Fruit fly (Drosophila melanogaster) whole organism, embryonic: ENCODE data around the gene dbe.

Experiments used
- Abd-B ChIP-seq: fragments of 200-800 bp; sonication (Bioruptor generic); optimal IDR thresholded peaks from 2 replicates; lab custom pipeline; 2018; ENCODE audit warnings: missing biosample characterization, mild to moderate bottlenecking, missing genetic modification characterization, moderate library complexity
- Adf1 ChIP-seq: fragments of 200-800 bp; sonication (Bioruptor generic); IDR thresholded peaks from 2 replicates; pipeline ENCODE4 v1.3.6; 2022; ENCODE audit warnings: missing biosample characterization, missing genetic modification characterization
- B-H2 ChIP-seq: fragments of 200-800 bp; sonication (Bioruptor generic); optimal IDR thresholded peaks from 2 replicates; lab custom pipeline; 2018; ENCODE audit warnings: missing biosample characterization, mild to moderate bottlenecking, missing genetic modification characterization
- Bteb2 ChIP-seq: fragments of 200-800 bp; sonication (Bioruptor generic); optimal IDR thresholded peaks from 2 replicates; lab custom pipeline; 2016; ENCODE audit warnings: missing biosample characterization, missing genetic modification characterization
- C15 ChIP-seq: fragments of 200-800 bp; sonication (Bioruptor generic); IDR thresholded peaks from 3 replicates; pipeline ENCODE4 v1.3.6; 2022; ENCODE audit warnings: missing biosample characterization, missing genetic modification characterization
- CG11085 ChIP-seq: fragments of 200-800 bp; sonication (Bioruptor generic); IDR thresholded peaks from 2 replicates; pipeline ENCODE4 v1.3.6; 2022; ENCODE audit warnings: missing biosample characterization, missing genetic modification characterization
- CG11247 ChIP-seq: fragments of 200-800 bp; sonication (Bioruptor generic); IDR thresholded peaks from 2 replicates; pipeline ENCODE4 v1.3.6; 2022; ENCODE audit warnings: missing biosample characterization, missing genetic modification characterization
- CG11456 ChIP-seq: fragments of 200-800 bp; sonication (Bioruptor generic); IDR thresholded peaks from 3 replicates; pipeline ENCODE4 v1.3.6; 2022; ENCODE audit warnings: missing biosample characterization, missing genetic modification characterization
- CG12769 ChIP-seq: fragments of 200-800 bp; sonication (Bioruptor generic); optimal IDR thresholded peaks from 2 replicates; lab custom pipeline; 2019; ENCODE audit warnings: missing biosample characterization, mild to moderate bottlenecking, missing genetic modification characterization, moderate library complexity
- CG14667 ChIP-seq: fragments of 200-800 bp; sonication (Bioruptor generic); IDR thresholded peaks from 2 replicates; pipeline ENCODE4 v1.3.6; 2022; ENCODE audit warnings: missing biosample characterization, missing genetic modification characterization
- CG15514 ChIP-seq: fragments of 200-800 bp; sonication (Bioruptor generic); optimal IDR thresholded peaks from 3 replicates; lab custom pipeline; 2017; ENCODE audit warnings: missing biosample characterization, missing genetic modification characterization, mild to moderate bottlenecking, moderate library complexity, missing genetic modification reagents
- CG1603 ChIP-seq: fragments of 200-800 bp; sonication (Bioruptor generic); optimal IDR thresholded peaks from 2 replicates; lab custom pipeline; 2019; ENCODE audit warnings: missing biosample characterization, mild to moderate bottlenecking, missing genetic modification characterization, moderate library complexity
- CG1647 ChIP-seq: fragments of 200-800 bp; sonication (Bioruptor generic); optimal IDR thresholded peaks from 3 replicates; lab custom pipeline; 2016; ENCODE audit warnings: missing biosample characterization, missing genetic modification characterization
- CG17612 ChIP-seq: fragments of 200-800 bp; sonication (Bioruptor generic); IDR thresholded peaks from 2 replicates; pipeline ENCODE4 v1.3.6; 2022; ENCODE audit warnings: missing biosample characterization, missing genetic modification characterization
- CG1792 ChIP-seq: fragments of 200-800 bp; sonication (Bioruptor generic); optimal IDR thresholded peaks from 2 replicates; lab custom pipeline; 2016; ENCODE audit warnings: missing biosample characterization, missing genetic modification characterization
- CG33557 ChIP-seq: fragments of 200-800 bp; sonication (Bioruptor generic); optimal IDR thresholded peaks from 2 replicates; lab custom pipeline; 2019; ENCODE audit warnings: missing biosample characterization, mild to moderate bottlenecking, missing genetic modification characterization, moderate library complexity
- CG3407 ChIP-seq: fragments of 200-800 bp; sonication (Bioruptor generic); optimal IDR thresholded peaks from 2 replicates; lab custom pipeline; 2018; ENCODE audit warnings: missing biosample characterization, mild to moderate bottlenecking, missing genetic modification characterization
- CG34376 ChIP-seq: fragments of 200-800 bp; sonication (Bioruptor generic); optimal IDR thresholded peaks from 2 replicates; lab custom pipeline; 2018; ENCODE audit warnings: missing biosample characterization, mild to moderate bottlenecking, missing genetic modification characterization
- CG3995 ChIP-seq: fragments of 200-800 bp; sonication (Bioruptor generic); optimal IDR thresholded peaks from 3 replicates; lab custom pipeline; 2016; ENCODE audit warnings: missing biosample characterization, missing genetic modification characterization
- CG5953 ChIP-seq: fragments of 200-800 bp; sonication (Bioruptor generic); IDR thresholded peaks from 2 replicates; pipeline ENCODE4 v1.3.6; 2022; ENCODE audit warnings: missing biosample characterization, missing genetic modification characterization
- CG6791 ChIP-seq: fragments of 200-800 bp; sonication (Bioruptor generic); IDR thresholded peaks from 3 replicates; pipeline ENCODE4 v1.3.6; 2022; ENCODE audit warnings: missing biosample characterization, missing genetic modification characterization; ENCODE audit not compliant: partially characterized antibody
- CG9876 ChIP-seq: fragments of 200-800 bp; sonication (Bioruptor generic); optimal IDR thresholded peaks from 2 replicates; lab custom pipeline; 2016; ENCODE audit warnings: missing biosample characterization, missing genetic modification characterization
- HLHmδ ChIP-seq: fragments of 200-800 bp; sonication (Bioruptor generic); optimal IDR thresholded peaks from 2 replicates; lab custom pipeline; 2018; ENCODE audit warnings: missing biosample characterization, mild to moderate bottlenecking, missing genetic modification characterization, moderate library complexity
- Meics ChIP-seq: fragments of 200-800 bp; sonication (Bioruptor generic); optimal IDR thresholded peaks from 2 replicates; lab custom pipeline; 2017; ENCODE audit warnings: missing biosample characterization, mild to moderate bottlenecking, missing genetic modification characterization
- Pdp1 ChIP-seq, 2 experiments: fragments of 200-800 bp; sonication (Bioruptor generic); optimal IDR thresholded peaks; 3 replicates each; lab custom pipeline; 2016; ENCODE audit warnings: missing biosample characterization in 2 of 2, missing genetic modification characterization in 2 of 2, mild to moderate bottlenecking in 1 of 2, moderate library complexity in 1 of 2
- Ptx1 ChIP-seq: fragments of 200-800 bp; sonication (Bioruptor generic); IDR thresholded peaks from 2 replicates; pipeline ENCODE4 v1.3.6; 2022; ENCODE audit warnings: missing biosample characterization, missing genetic modification characterization
- Rfx ChIP-seq: fragments of 200-800 bp; sonication (Bioruptor generic); IDR thresholded peaks from 2 replicates; pipeline ENCODE4 v1.3.6; 2022; ENCODE audit warnings: missing biosample characterization, missing genetic modification characterization
- Sox100B ChIP-seq: fragments of 200-800 bp; sonication (Bioruptor generic); optimal IDR thresholded peaks from 3 replicates; lab custom pipeline; 2018; ENCODE audit warnings: missing biosample characterization, mild to moderate bottlenecking, missing genetic modification characterization
- Ssrp ChIP-seq: fragments of 200-800 bp; sonication (Bioruptor generic); optimal IDR thresholded peaks from 2 replicates; lab custom pipeline; 2018; ENCODE audit warnings: missing biosample characterization, mild to moderate bottlenecking, missing genetic modification characterization, moderate library complexity
- ara ChIP-seq: fragments of 200-800 bp; sonication (Bioruptor generic); IDR thresholded peaks from 2 replicates; pipeline ENCODE4 v1.3.6; 2022; ENCODE audit warnings: missing biosample characterization, missing genetic modification characterization
- ato ChIP-seq: fragments of 200-800 bp; sonication (Bioruptor generic); IDR thresholded peaks from 2 replicates; pipeline ENCODE4 v1.3.6; 2022; ENCODE audit warnings: missing biosample characterization, missing genetic modification characterization; ENCODE audit not compliant: partially characterized antibody
- eve ChIP-seq, 2 experiments: fragments of >200 bp; optimal IDR thresholded peaks; 2 replicates each; lab custom pipeline; 2017; ENCODE audit warnings: missing biosample characterization in 2 of 2, missing genetic modification characterization in 2 of 2
- gsb-n ChIP-seq: fragments of 200-800 bp; sonication (Bioruptor generic); optimal IDR thresholded peaks from 3 replicates; lab custom pipeline; 2018; ENCODE audit warnings: missing biosample characterization, mild to moderate bottlenecking, missing genetic modification characterization
- her ChIP-seq: fragments of 200-800 bp; sonication (Bioruptor generic); optimal IDR thresholded peaks from 2 replicates; lab custom pipeline; 2016; ENCODE audit warnings: missing biosample characterization, missing genetic modification characterization
- inv ChIP-seq: fragments of 200-800 bp; sonication (Bioruptor generic); IDR thresholded peaks from 2 replicates; pipeline ENCODE4 v1.3.6; 2022; ENCODE audit warnings: missing biosample characterization, missing genetic modification characterization; ENCODE audit not compliant: partially characterized antibody
- kay ChIP-seq: fragments of 200-800 bp; sonication (Bioruptor generic); optimal IDR thresholded peaks from 2 replicates; lab custom pipeline; 2016; ENCODE audit warnings: missing biosample characterization, missing genetic modification characterization
- nerfin-2 ChIP-seq: fragments of 200-800 bp; sonication (Bioruptor generic); IDR thresholded peaks from 2 replicates; pipeline ENCODE4 v1.3.6; 2022; ENCODE audit warnings: missing biosample characterization, missing genetic modification characterization; ENCODE audit not compliant: partially characterized antibody
- oc ChIP-seq: fragments of 200-800 bp; sonication (Bioruptor generic); optimal IDR thresholded peaks from 2 replicates; lab custom pipeline; 2018; ENCODE audit warnings: missing biosample characterization, mild to moderate bottlenecking, missing genetic modification characterization, moderate library complexity
- phol ChIP-seq: fragments of 200-800 bp; sonication (Bioruptor generic); optimal IDR thresholded peaks from 3 replicates; lab custom pipeline; 2018; ENCODE audit warnings: missing biosample characterization, mild to moderate bottlenecking, missing genetic modification characterization, moderate library complexity
- sc ChIP-seq, 3 experiments: fragments of >200 bp in 2 of 3; fragments of 200-800 bp in 1 of 3; sonication (Bioruptor generic) in 1 of 3; optimal IDR thresholded peaks; 2 replicates in 2 of 3; 3 replicates in 1 of 3; lab custom pipeline; 2017; ENCODE audit warnings: mild to moderate bottlenecking in 1 of 3, missing biosample characterization in 1 of 3, missing genetic modification characterization in 1 of 3, missing genetic modification reagents in 1 of 3
- sisA ChIP-seq: fragments of 200-800 bp; sonication (Bioruptor generic); IDR thresholded peaks from 2 replicates; pipeline ENCODE4 v1.3.6; 2022; ENCODE audit warnings: missing biosample characterization, missing genetic modification characterization
- slp2 ChIP-seq: fragments of 200-800 bp; sonication (Bioruptor generic); optimal IDR thresholded peaks from 2 replicates; lab custom pipeline; 2016; ENCODE audit warnings: missing biosample characterization, missing genetic modification characterization
- sr ChIP-seq: fragments of 200-800 bp; sonication (Bioruptor generic); IDR thresholded peaks from 3 replicates; pipeline ENCODE4 v1.3.6; 2022; ENCODE audit warnings: missing biosample characterization, missing genetic modification characterization
- stwl ChIP-seq: fragments of 200-800 bp; sonication (Bioruptor generic); optimal IDR thresholded peaks from 3 replicates; lab custom pipeline; 2018; ENCODE audit warnings: missing biosample characterization, mild to moderate bottlenecking, missing genetic modification characterization, moderate library complexity
- trh ChIP-seq: fragments of 200-800 bp; sonication (Bioruptor generic); optimal IDR thresholded peaks from 2 replicates; lab custom pipeline; 2016; ENCODE audit warnings: missing biosample characterization, missing genetic modification characterization
- usp ChIP-seq: fragments of >200 bp; optimal IDR thresholded peaks from 2 replicates; lab custom pipeline; 2017; ENCODE audit warnings: missing biosample characterization, missing genetic modification characterization
- vvl ChIP-seq: fragments of 200-800 bp; sonication (Bioruptor generic); IDR thresholded peaks from 2 replicates; pipeline ENCODE4 v1.3.6; 2022; ENCODE audit warnings: missing biosample characterization, missing genetic modification characterization
- wdn ChIP-seq: fragments of 200-800 bp; sonication (Bioruptor generic); IDR thresholded peaks from 2 replicates; pipeline ENCODE4 v1.3.6; 2022; ENCODE audit warnings: missing biosample characterization, missing genetic modification characterization

dbe gene

dm6 chr2L:856001-856400 lies 13.7 kb downstream of the dbe start (continued):
- TF ChIP-seq CG11456 (0 out of 3 replicates have a peak, but pooled peaks have one; percentile 3), Ssrp (tag; lab: Kevin White, UChicago) (no peak), oc (peak; percentile 22)

- TF ChIP-seq CG11247 (GFP tag; lab: Robert Waterston, UW) = peak; percentile 72
- no peak for TF ChIP-seq trh (GFP tag; lab: Kevin White, UChicago)
- no peak for TF ChIP-seq usp (GFP tag; lab: Kevin White, UChicago)
- peak; percentile 51; the same call in 1 of the 2 replicates for TF ChIP-seq CG14667
- TF ChIP-seq Meics (GFP tag; lab: Kevin White, UChicago) = peak; percentile 54
- TF ChIP-seq nerfin-2 (GFP tag; lab: Robert Waterston, UW) = no peak
- TF ChIP-seq wdn (GFP tag; lab: Robert Waterston, UW) = peak; percentile 64; the same call in 1 of the 2 replicates
- TF ChIP-seq CG11085 (GFP tag; lab: Robert Waterston, UW) = peak; percentile 63
- no peak for TF ChIP-seq HLHmδ
- peak; percentile 47 for TF ChIP-seq CG1792 (GFP tag; lab: Kevin White, UChicago)
- TF ChIP-seq CG3407 (GFP tag; lab: Kevin White, UChicago) = peak; percentile 43
- peak; percentile 70 for TF ChIP-seq CG15514 (GFP tag; lab: Kevin White, UChicago)
- peak; percentile 70 for TF ChIP-seq CG3995 (GFP tag; lab: Kevin White, UChicago)
- TF ChIP-seq her (GFP tag; lab: Kevin White, UChicago) = peak; percentile 58
- TF ChIP-seq CG17612 (GFP tag; lab: Robert Waterston, UW) = no peak
- TF ChIP-seq CG1603 (tag; lab: Kevin White, UChicago) = peak; percentile 73
- TF ChIP-seq stwl (tag; lab: Kevin White, UChicago) = peak; percentile 64
- TF ChIP-seq CG12769 = peak; percentile 38
- peak; percentile 38 for TF ChIP-seq gsb-n
- peak; percentile 1 to 66 for TF ChIP-seq Pdp1 (GFP tag; optimal IDR thresholded peaks at IDR 0.05; lab: Kevin White, UChicago)
- TF ChIP-seq CG6791 (GFP tag; lab: Robert Waterston, UW) = peak; percentile 65; the same call in 2 of the 3 replicates
- TF ChIP-seq Ptx1 = peak; percentile 82
- TF ChIP-seq CG33557 (GFP tag; lab: Kevin White, UChicago) = no peak
- peak; percentile 93 for TF ChIP-seq Rfx (GFP tag; lab: Robert Waterston, UW)
- no peak for TF ChIP-seq CG1647
- peak; percentile 64 for TF ChIP-seq CG34376 (GFP tag; lab: Kevin White, UChicago)
- peak; percentile 49; the same call in 1 of the 2 replicates for TF ChIP-seq ara (GFP tag; lab: Robert Waterston, UW)
- peak; percentile 66 for TF ChIP-seq phol (tag; lab: Kevin White, UChicago)
- TF ChIP-seq vvl (GFP tag; lab: Robert Waterston, UW) = peak; percentile 88
- no peak for TF ChIP-seq ato (GFP tag; lab: Robert Waterston, UW)
- TF ChIP-seq CG9876 (GFP tag; lab: Kevin White, UChicago) = peak; percentile 17
- no peak for TF ChIP-seq Adf1 (GFP tag; lab: Robert Waterston, UW)
- peak; percentile 46 for TF ChIP-seq slp2 (GFP tag; lab: Kevin White, UChicago)
- no peak for TF ChIP-seq sc (optimal IDR thresholded peaks at IDR 0.05; lab: Kevin White, UChicago)
- no peak for TF ChIP-seq sc (GFP tag; optimal IDR thresholded peaks at IDR 0.05; lab: Kevin White, UChicago)
- peak; percentile 15 for TF ChIP-seq Sox100B (GFP tag; lab: Kevin White, UChicago)
- TF ChIP-seq Bteb2 (GFP tag; lab: Kevin White, UChicago) = peak; percentile 75
- TF ChIP-seq sisA (GFP tag; lab: Robert Waterston, UW) = peak; percentile 59
- TF ChIP-seq Abd-B (GFP tag; lab: Kevin White, UChicago) = peak; percentile 21
- TF ChIP-seq sr = no peak
- TF ChIP-seq C15 (GFP tag; lab: Robert Waterston, UW) = no peak
- TF ChIP-seq B-H2 (GFP tag; lab: Kevin White, UChicago) = peak; percentile 25
- 0 out of 2 replicates have a peak, but pooled peaks have one; percentile 40 for TF ChIP-seq CG5953 (GFP tag; lab: Robert Waterston, UW)
- TF ChIP-seq kay (GFP tag; lab: Kevin White, UChicago) = peak; percentile 39
- peak; percentile 46; the same call in 1 of the 2 replicates for TF ChIP-seq inv (GFP tag; lab: Robert Waterston, UW)
- TF ChIP-seq eve (GFP tag; optimal IDR thresholded peaks at IDR 0.05; lab: Kevin White, UChicago) = no peak
Observed at dm6 chr2L:855052-855547, 14.6 kb downstream of the dbe start, which contains the start of gene CG13949. CG13949 (plus strand) TSS chr2L:855337.
